Fruit fly (Drosophila melanogaster) whole organism, embryonic: ENCODE data around the gene CG15914.

ENCODE experiments used
- NK7.1 ChIP-seq: fragments of 200-800 bp; sonication (Bioruptor generic); optimal IDR thresholded peaks from 3 replicates; lab custom pipeline; 2016; ENCODE audit warnings: missing biosample characterization, missing genetic modification characterization
- chm ChIP-seq: fragments of 200-800 bp; sonication (Bioruptor generic); IDR thresholded peaks from 2 replicates; pipeline ENCODE4 v1.3.6; 2022; ENCODE audit warnings: missing biosample characterization, missing genetic modification characterization

dm6 chrX:15833957-15834356, 19.3 kb upstream of the CG15914 start:
- TF ChIP-seq chm = no peak
- TF ChIP-seq NK7.1 (GFP tag; lab: Kevin White, UChicago) = no peak
